Worm (Caenorhabditis elegans) whole organism, midembryonic: ENCODE measurements around the gene T05A7.12.

Experiments
- flt-1 ChIP-seq: fragments of 200-800 bp; sonication (Bioruptor generic); IDR thresholded peaks from 2 replicates; pipeline ENCODE4 v1.3.6; 2022; ENCODE audit warnings: missing genetic modification characterization, missing compliant biosample characterization
- klf-2 ChIP-seq: fragments of 200-800 bp; sonication (Bioruptor generic); conservative IDR thresholded peaks from 2 replicates; pipeline ENCODE4 v1.3.6; 2022; ENCODE audit warnings: missing genetic modification reagents, missing genetic modification characterization, missing compliant biosample characterization
- ztf-23 ChIP-seq: fragments of 200-800 bp; sonication (Bioruptor generic); IDR thresholded peaks from 2 replicates; pipeline ENCODE4 v1.3.6; 2022; ENCODE audit warnings: missing genetic modification reagents, missing genetic modification characterization, missing compliant biosample characterization

DNA sequence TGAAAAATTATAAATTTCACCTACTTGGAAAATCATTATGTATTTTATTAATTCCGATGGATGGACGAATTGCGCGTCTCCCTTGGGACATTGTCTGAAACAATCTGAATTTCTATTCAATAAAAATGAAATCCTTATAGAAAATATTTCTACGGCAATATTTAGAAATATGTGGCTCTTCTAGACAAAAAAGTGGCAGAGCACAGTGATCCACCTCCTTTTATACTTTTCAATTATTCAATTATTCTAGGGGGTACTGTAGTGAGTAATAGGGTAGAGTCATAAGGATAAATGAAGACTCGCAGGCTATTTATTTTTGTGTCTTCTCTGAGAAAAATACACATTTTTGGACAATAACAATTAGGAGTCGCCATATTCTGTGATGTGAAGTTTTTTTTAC, at the start of gene T05A7.12:
- TF ChIP-seq flt-1, result no peak
- no peak for TF ChIP-seq klf-2 (GFP tag; lab: Robert Waterston, UW)
- no peak for TF ChIP-seq ztf-23 (GFP tag; lab: Robert Waterston, UW)
